Worm (Caenorhabditis elegans) whole organism, L1 larva: ENCODE data around the gene pept-1.
A peak's percentile ranks its signal among the peaks of the same experiment; 100 is the strongest.

Experiments used
- Y116A8C.19 ChIP-seq: sonication (generic microtip); optimal IDR thresholded peaks from 2 replicates; lab custom pipeline; 2016; ENCODE audit warnings: missing compliant biosample characterization, missing genetic modification characterization, borderline replicate concordance
- alr-1 ChIP-seq: fragments of 200-800 bp; sonication (Bioruptor generic); optimal IDR thresholded peaks from 2 replicates; lab custom pipeline; 2018; ENCODE audit warnings: borderline replicate concordance, mild to moderate bottlenecking, missing genetic modification characterization, missing compliant biosample characterization
- aly-2 ChIP-seq: fragments of 150-350 bp; optimal IDR thresholded peaks from 2 replicates; lab custom pipeline; 2014; ENCODE audit warnings: missing biosample characterization, missing genetic modification characterization
- ceh-63 ChIP-seq: fragments of 200-800 bp; sonication (Bioruptor generic); optimal IDR thresholded peaks from 2 replicates; lab custom pipeline; 2018; ENCODE audit warnings: mild to moderate bottlenecking, missing genetic modification characterization, missing compliant biosample characterization
- ceh-8 ChIP-seq: fragments of 200-800 bp; sonication (Bioruptor generic); optimal IDR thresholded peaks from 2 replicates; lab custom pipeline; 2018; ENCODE audit warnings: mild to moderate bottlenecking, missing genetic modification characterization, moderate library complexity, missing compliant biosample characterization
- ceh-88 ChIP-seq: fragments of 200-800 bp; sonication (Bioruptor generic); IDR thresholded peaks from 2 replicates; pipeline ENCODE4 v1.3.6; 2022; ENCODE audit warnings: missing genetic modification characterization, missing compliant biosample characterization
- ces-1 ChIP-seq: fragments of 150-350 bp; optimal IDR thresholded peaks from 2 replicates; lab custom pipeline; 2014; ENCODE audit warnings: missing biosample characterization, missing genetic modification reagents, missing genetic modification characterization
- dpl-1 ChIP-seq, 3 experiments: fragments of 150-350 bp in 2 of 3; sonication (generic microtip) in 1 of 3; optimal IDR thresholded peaks; 2 replicates each; lab custom pipeline; 2014 to 2017; ENCODE audit warnings: missing biosample characterization in 3 of 3, missing genetic modification characterization in 3 of 3, missing genetic modification reagents in 3 of 3
- dsc-1 ChIP-seq: sonication (generic microtip); optimal IDR thresholded peaks from 2 replicates; lab custom pipeline; 2016; ENCODE audit warnings: mild to moderate bottlenecking, missing genetic modification characterization, missing compliant biosample characterization
- efl-1 ChIP-seq, 4 experiments: fragments of 150-350 bp; optimal IDR thresholded peaks in 3 of 4; peaks in 1 of 4; 1 replicate in 1 of 4; 2 replicates in 3 of 4; lab custom pipeline; 2014; ENCODE audit warnings: missing biosample characterization in 2 of 4, missing genetic modification characterization in 2 of 4, missing genetic modification reagents in 2 of 4
- efl-3 ChIP-seq: fragments of 200-800 bp; sonication (Bioruptor generic); optimal IDR thresholded peaks from 2 replicates; lab custom pipeline; 2018; ENCODE audit warnings: mild to moderate bottlenecking, missing genetic modification characterization, missing compliant biosample characterization
- egl-13 ChIP-seq: sonication (generic microtip); optimal IDR thresholded peaks from 2 replicates; lab custom pipeline; 2016; ENCODE audit warnings: missing genotype, missing genetic modification reagents, missing genetic modification characterization, missing compliant biosample characterization
- elt-2 ChIP-seq: sonication (generic microtip); optimal IDR thresholded peaks from 2 replicates; lab custom pipeline; 2016; ENCODE audit warnings: missing genetic modification characterization, mild to moderate bottlenecking, inconsistent platforms, missing compliant biosample characterization, missing genetic modification reagents
- elt-3 ChIP-seq, 6 experiments: fragments of 150-350 bp in 1 of 6; sonication (generic microtip); optimal IDR thresholded peaks; 2 replicates each; lab custom pipeline; 2017 to 2018; ENCODE audit warnings: missing biosample characterization in 6 of 6, missing genetic modification characterization in 6 of 6, inconsistent platforms in 1 of 6
- ets-5 ChIP-seq: fragments of 200-800 bp; sonication (Bioruptor generic); IDR thresholded peaks from 2 replicates; pipeline ENCODE4 v1.3.6; 2022; ENCODE audit warnings: missing genetic modification characterization, missing compliant biosample characterization
- fkh-4 ChIP-seq: sonication (generic microtip); optimal IDR thresholded peaks from 2 replicates; lab custom pipeline; 2016; ENCODE audit warnings: missing compliant biosample characterization, missing genetic modification characterization, borderline replicate concordance
- fkh-8 ChIP-seq: sonication (generic microtip); optimal IDR thresholded peaks from 2 replicates; lab custom pipeline; 2016; ENCODE audit warnings: mild to moderate bottlenecking, missing genetic modification characterization, missing compliant biosample characterization
- fos-1 ChIP-seq: fragments of 150-350 bp; optimal IDR thresholded peaks from 2 replicates; lab custom pipeline; 2014; ENCODE audit warnings: missing biosample characterization, missing genetic modification characterization
- grh-1 ChIP-seq: fragments of 200-800 bp; sonication (Bioruptor generic); IDR thresholded peaks from 2 replicates; pipeline ENCODE4 v1.3.6; 2022; ENCODE audit warnings: missing genetic modification reagents, missing genetic modification characterization, missing compliant biosample characterization
- hpl-2 ChIP-seq: fragments of 150-350 bp; optimal IDR thresholded peaks from 2 replicates; lab custom pipeline; 2014; ENCODE audit warnings: missing biosample characterization, missing genetic modification reagents, missing genetic modification characterization
- irx-1 ChIP-seq: sonication (generic microtip); optimal IDR thresholded peaks from 2 replicates; lab custom pipeline; 2016; ENCODE audit warnings: missing genetic modification characterization, missing compliant biosample characterization
- jun-1 ChIP-seq: fragments of 150-350 bp; optimal IDR thresholded peaks from 2 replicates; lab custom pipeline; 2014; ENCODE audit warnings: missing biosample characterization, missing genetic modification reagents, missing genetic modification characterization
- lin-13 ChIP-seq: fragments of 150-350 bp; optimal IDR thresholded peaks from 2 replicates; lab custom pipeline; 2014; ENCODE audit warnings: missing biosample characterization, missing genetic modification reagents, missing genetic modification characterization
- lin-15B ChIP-seq: fragments of 150-350 bp; sonication (generic microtip); optimal IDR thresholded peaks from 3 replicates; lab custom pipeline; 2014; ENCODE audit warnings: missing biosample characterization, missing genetic modification characterization
- lin-39 ChIP-seq: fragments of 150-350 bp; optimal IDR thresholded peaks from 2 replicates; lab custom pipeline; 2014; ENCODE audit warnings: missing biosample characterization, missing genetic modification reagents, missing genetic modification characterization
- nhr-12 ChIP-seq: sonication (generic microtip); optimal IDR thresholded peaks from 2 replicates; lab custom pipeline; 2017; ENCODE audit warnings: missing biosample characterization, missing genetic modification characterization
- nhr-19 ChIP-seq: fragments of 200-800 bp; sonication (Bioruptor generic); conservative IDR thresholded peaks from 2 replicates; pipeline ENCODE4 v1.3.6; 2022; ENCODE audit warnings: missing genetic modification characterization, missing compliant biosample characterization
- nhr-20 ChIP-seq: sonication (generic microtip); optimal IDR thresholded peaks from 2 replicates; lab custom pipeline; 2016; ENCODE audit warnings: mild to moderate bottlenecking, missing genetic modification characterization, missing compliant biosample characterization
- nhr-28 ChIP-seq: fragments of 150-350 bp; optimal IDR thresholded peaks from 2 replicates; lab custom pipeline; 2014; ENCODE audit warnings: missing biosample characterization, missing genetic modification characterization
- nhr-71 ChIP-seq: sonication (generic microtip); optimal IDR thresholded peaks from 2 replicates; lab custom pipeline; 2016; ENCODE audit warnings: mild to moderate bottlenecking, missing genetic modification characterization, moderate library complexity, missing compliant biosample characterization
- nhr-76 ChIP-seq: sonication (generic microtip); optimal IDR thresholded peaks from 2 replicates; lab custom pipeline; 2017; ENCODE audit warnings: missing biosample characterization, missing genetic modification characterization
- pax-3 ChIP-seq: fragments of 200-800 bp; sonication (Bioruptor generic); optimal IDR thresholded peaks from 2 replicates; lab custom pipeline; 2018; ENCODE audit warnings: mild to moderate bottlenecking, missing genetic modification characterization, moderate library complexity, missing compliant biosample characterization
- pqm-1 ChIP-seq: sonication (generic microtip); optimal IDR thresholded peaks from 3 replicates; lab custom pipeline; 2017; ENCODE audit warnings: missing biosample characterization, missing genetic modification characterization
- rnt-1 ChIP-seq: sonication (generic microtip); optimal IDR thresholded peaks from 2 replicates; lab custom pipeline; 2016; ENCODE audit warnings: mild to moderate bottlenecking, missing genetic modification characterization, moderate library complexity, missing compliant biosample characterization
- snpc-4 ChIP-seq: fragments of 150-350 bp; optimal IDR thresholded peaks from 2 replicates; lab custom pipeline; 2014; ENCODE audit warnings: missing biosample characterization, missing genetic modification characterization
- sox-4 ChIP-seq: sonication (generic microtip); optimal IDR thresholded peaks from 2 replicates; lab custom pipeline; 2016; ENCODE audit warnings: missing genetic modification characterization, missing compliant biosample characterization
- sup-37 ChIP-seq: fragments of 200-800 bp; sonication (Bioruptor generic); optimal IDR thresholded peaks from 2 replicates; lab custom pipeline; 2018; ENCODE audit warnings: mild to moderate bottlenecking, missing genetic modification characterization, missing compliant biosample characterization
- swsn-7 ChIP-seq: sonication (generic microtip); optimal IDR thresholded peaks from 2 replicates; lab custom pipeline; 2016; ENCODE audit warnings: missing genetic modification characterization, missing compliant biosample characterization
- tbx-2 ChIP-seq: sonication (generic microtip); optimal IDR thresholded peaks from 2 replicates; lab custom pipeline; 2016; ENCODE audit warnings: missing genetic modification characterization, missing compliant biosample characterization
- tlp-1 ChIP-seq: fragments of 150-350 bp; optimal IDR thresholded peaks from 2 replicates; lab custom pipeline; 2014; ENCODE audit warnings: missing biosample characterization, missing genetic modification characterization
- unc-130 ChIP-seq: fragments of 150-350 bp; optimal IDR thresholded peaks from 2 replicates; lab custom pipeline; 2017; ENCODE audit warnings: missing biosample characterization, missing genetic modification characterization, inconsistent platforms
- unc-86 ChIP-seq: sonication (generic microtip); optimal IDR thresholded peaks from 2 replicates; lab custom pipeline; 2016; ENCODE audit warnings: missing genetic modification characterization, missing compliant biosample characterization
- unc-98 ChIP-seq: fragments of 200-800 bp; sonication (Bioruptor generic); IDR thresholded peaks from 2 replicates; pipeline ENCODE4 v1.3.6; 2022; ENCODE audit warnings: missing genetic modification characterization, missing compliant biosample characterization
- vab-15 ChIP-seq: sonication (generic microtip); optimal IDR thresholded peaks from 2 replicates; lab custom pipeline; 2017; ENCODE audit warnings: missing genotype, mild to moderate bottlenecking, missing genetic modification characterization, missing compliant biosample characterization
- zag-1 ChIP-seq: fragments of 150-350 bp; optimal IDR thresholded peaks from 2 replicates; lab custom pipeline; 2014; ENCODE audit warnings: missing biosample characterization, missing genetic modification characterization
- zip-4 ChIP-seq: fragments of 200-800 bp; sonication (Bioruptor generic); optimal IDR thresholded peaks from 2 replicates; lab custom pipeline; 2018; ENCODE audit warnings: mild to moderate bottlenecking, missing genetic modification characterization, moderate library complexity, missing compliant biosample characterization
- ztf-4 ChIP-seq: fragments of 150-350 bp; optimal IDR thresholded peaks from 2 replicates; lab custom pipeline; 2014; ENCODE audit warnings: missing biosample characterization, missing genetic modification characterization

pept-1 gene

ce11 chrX:6429552-6429951 is 27.1 kb upstream of the pept-1 start:
- TF ChIP-seq fos-1 (tag; lab: Kevin White, UChicago): no peak
- TF ChIP-seq nhr-19: no peak
- no peak for TF ChIP-seq nhr-76 (tag; lab: Kevin White, UChicago)
- peak; percentile 88 for TF ChIP-seq elt-2 (tag; lab: Kevin White, UChicago)
- TF ChIP-seq nhr-20: no peak

ce11 chrX:6430510-6430909 is 26.2 kb upstream of the pept-1 start, which contains the start of gene ctsa-2:
TSS of gene ctsa-2 (minus strand) at chrX:6430610.
- no peak for TF ChIP-seq efl-1 (optimal IDR thresholded peaks at IDR 0.05; lab: Kevin White, UChicago)
- peak in 1 of 2 experiments; percentile 38 for TF ChIP-seq efl-1 (GFP tag; optimal IDR thresholded peaks at IDR 0.05 in 1 of 2; lab: Kevin White, UChicago)
- no peak for TF ChIP-seq lin-15B (tag; lab: Kevin White, UChicago)

- TF ChIP-seq ztf-4 (tag; lab: Kevin White, UChicago) (no peak), irx-1 (tag; lab: Kevin White, UChicago) (no peak), nhr-28 (no peak), ces-1 (GFP tag; lab: Kevin White, UChicago) (no peak), efl-3 (GFP tag; lab: Kevin White, UChicago) (no peak), tlp-1 (tag; lab: Kevin White, UChicago) (no peak), lin-39 (tag; lab: Kevin White, UChicago) (no peak), vab-15 (no peak), snpc-4 (no peak), ets-5 (GFP tag; lab: Robert Waterston, UW) (no peak), dpl-1 (GFP tag; optimal IDR thresholded peaks at IDR 0.05; lab: Kevin White, UChicago) (no peak), alr-1 (tag; lab: Kevin White, UChicago) (no peak), tbx-2 (tag; lab: Kevin White, UChicago) (no peak), egl-13 (tag; lab: Kevin White, UChicago) (no peak), unc-86 (tag; lab: Kevin White, UChicago) (no peak)
Observed at ce11 chrX:6433688-6434087, 23.0 kb upstream of the pept-1 start, which contains the start of gene K10C2.2. TSS of gene K10C2.2 (minus strand) at chrX:6433788.

- TF ChIP-seq ceh-63 (GFP tag; lab: Kevin White, UChicago) (no peak), tlp-1 (tag; lab: Kevin White, UChicago) (no peak), nhr-71 (peak; percentile 11), zag-1 (no peak), unc-98 (GFP tag; lab: Robert Waterston, UW) (no peak), ceh-88 (GFP tag; lab: Robert Waterston, UW) (no peak), nhr-19 (no peak), aly-2 (tag; lab: Kevin White, UChicago) (no peak), fkh-4 (tag; lab: Kevin White, UChicago) (no peak), alr-1 (tag; lab: Kevin White, UChicago) (no peak), pax-3 (peak; percentile 27), Y116A8C.19 (tag; lab: Kevin White, UChicago) (no peak), egl-13 (tag; lab: Kevin White, UChicago) (peak; percentile 11), elt-2 (tag; lab: Kevin White, UChicago) (no peak), jun-1 (tag; lab: Kevin White, UChicago) (no peak), hpl-2 (GFP tag; lab: Kevin White, UChicago) (no peak), lin-13 (GFP tag; lab: Kevin White, UChicago) (no peak), irx-1 (tag; lab: Kevin White, UChicago) (no peak), nhr-12 (tag; lab: Kevin White, UChicago) (no peak), unc-130 (tag; lab: Kevin White, UChicago) (no peak), fkh-8 (tag; lab: Kevin White, UChicago) (peak; percentile 66), zip-4 (GFP tag; lab: Kevin White, UChicago) (no peak), elt-3 (tag; optimal IDR thresholded peaks at IDR 0.05; lab: Kevin White, UChicago) (no peak), sup-37 (GFP tag; lab: Kevin White, UChicago) (no peak), ceh-8 (GFP tag; lab: Kevin White, UChicago) (no peak), rnt-1 (tag; lab: Kevin White, UChicago) (no peak), swsn-7 (no peak), pqm-1 (tag; lab: Kevin White, UChicago) (no peak), sox-4 (tag; lab: Kevin White, UChicago) (no peak), dsc-1 (tag; lab: Kevin White, UChicago) (peak; percentile 77), grh-1 (GFP tag; lab: Robert Waterston, UW) (no peak)
Observed at ce11 chrX:6435812-6436211, 20.9 kb upstream of the pept-1 start.
